Worm (Caenorhabditis elegans): ENCODE measurements around the gene F47G9.4.

DNA sequence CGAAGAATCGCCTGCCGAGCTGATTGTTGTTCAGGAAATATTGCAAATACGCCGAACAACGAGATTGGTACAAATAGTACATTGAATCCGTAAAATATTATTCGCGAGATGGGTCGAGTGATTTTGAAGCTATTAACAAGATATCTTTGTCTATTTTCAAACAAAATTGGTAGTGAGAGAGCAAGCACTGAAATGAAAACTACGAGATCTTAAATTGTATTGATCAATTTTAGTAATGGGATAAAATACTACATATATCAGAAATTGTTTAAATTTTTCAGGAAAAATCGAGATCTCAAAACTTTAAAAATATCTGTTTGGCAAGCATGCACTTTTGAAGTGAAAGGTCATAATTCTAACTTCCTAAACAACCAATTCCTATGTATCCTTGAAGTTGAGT is 17.4 kb downstream of the F47G9.4 start:
- TF ChIP-seq ama-1 (optimal IDR thresholded peaks at IDR 0.05) (no peak), T26A8.4 (GFP tag; IDR thresholded peaks at IDR 0.05) (no peak), nhr-6 (tag; optimal IDR thresholded peaks at IDR 0.05) (no peak), skn-1 (tag; optimal IDR thresholded peaks at IDR 0.05) (no peak)

Measured in whole organism, L4 larva.